Worm (Caenorhabditis elegans): ENCODE results near the gene str-156.

DNA sequence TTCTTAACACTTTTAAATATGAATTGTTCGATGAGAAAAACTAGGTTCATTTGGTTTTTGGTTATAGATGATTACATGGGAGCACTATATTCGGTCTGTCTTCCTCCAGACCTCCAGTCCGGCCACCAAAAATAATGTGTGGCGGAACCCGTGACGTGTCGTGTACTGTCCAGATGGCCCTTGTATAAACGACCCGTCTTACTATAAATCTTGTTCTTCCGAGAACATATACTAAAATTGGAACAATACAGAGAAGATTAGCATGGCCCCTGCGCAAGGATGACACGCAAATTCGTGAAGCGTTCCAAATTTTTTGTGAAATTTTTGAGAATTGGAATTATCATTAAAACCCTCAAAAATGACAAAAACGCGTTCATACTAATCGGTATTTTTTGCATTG lies 46.6 kb upstream of the str-156 start:
- TF ChIP-seq nhr-232 (tag; optimal IDR thresholded peaks at IDR 0.05) (no peak), dmd-4 (tag; optimal IDR thresholded peaks at IDR 0.05; ENCODE audit: borderline replicate concordance) (no peak), ceh-45 (GFP tag; IDR thresholded peaks at IDR 0.05) (no peak), ahr-1 (tag; optimal IDR thresholded peaks at IDR 0.05) (no peak)
